Worm (Caenorhabditis elegans): ENCODE data around the gene bir-2.

bir-2 gene

ce11 chrV:13530698-13531097 is 38.0 kb upstream of the bir-2 start, which contains the start of gene ttr-44:
Gene ttr-44 (minus strand): TSS chrV:13530744.
- TF ChIP-seq ceh-44 (GFP tag; IDR thresholded peaks at IDR 0.05) (no peak), php-3 (GFP tag; IDR thresholded peaks at IDR 0.05) (0 out of 2 replicates have a peak, but pooled peaks have one; percentile 40), F26F4.8 (GFP tag; conservative IDR thresholded peaks at IDR 0.05) (no peak), saeg-2 (GFP tag; IDR thresholded peaks at IDR 0.05) (no peak), nhr-6 (tag; optimal IDR thresholded peaks at IDR 0.05) (peak; percentile 23), nhr-28 (tag; optimal IDR thresholded peaks at IDR 0.05) (peak; percentile 72), daf-16 (GFP tag; optimal IDR thresholded peaks at IDR 0.05) (no peak), daf-16 (tag; optimal IDR thresholded peaks at IDR 0.05) (peak; percentile 95), T26A8.4 (GFP tag; IDR thresholded peaks at IDR 0.05) (no peak), dve-1 (tag; optimal IDR thresholded peaks at IDR 0.05; ENCODE audit: insufficient read depth) (peak; percentile 92), fos-1 (tag; optimal IDR thresholded peaks at IDR 0.05) (no peak), lin-13 (GFP tag; optimal IDR thresholded peaks at IDR 0.05) (no peak), hlh-11 (tag; optimal IDR thresholded peaks at IDR 0.05) (peak; percentile 35), ceh-32 (tag; optimal IDR thresholded peaks at IDR 0.05; ENCODE audit: poor library complexity) (no peak), mxl-2 (GFP tag; conservative IDR thresholded peaks at IDR 0.05) (no peak), nhr-42 (GFP tag; IDR thresholded peaks at IDR 0.05) (no peak), skn-1 (tag; optimal IDR thresholded peaks at IDR 0.05) (no peak), zip-2 (tag; optimal IDR thresholded peaks at IDR 0.05) (peak; percentile 29), dmd-6 (GFP tag; IDR thresholded peaks at IDR 0.05) (peak; percentile 76), hif-1 (tag; optimal IDR thresholded peaks at IDR 0.05) (peak in 1 of 2 experiments; percentile 44), T20F7.1 (GFP tag; optimal IDR thresholded peaks at IDR 0.05) (peak; percentile 16), duxl-1 (tag; optimal IDR thresholded peaks at IDR 0.05; ENCODE audit: poor library complexity) (no peak), snpc-1.2 (GFP tag; IDR thresholded peaks at IDR 0.05) (no peak), nhr-77 (tag; optimal IDR thresholded peaks at IDR 0.05) (peak; percentile 57), lin-39 (tag; optimal IDR thresholded peaks at IDR 0.05) (no peak), pqm-1 (tag; optimal IDR thresholded peaks at IDR 0.05) (peak; percentile 70)

ce11 chrV:13532469-13532868 is 36.2 kb upstream of the bir-2 start:
- TF ChIP-seq nhr-10 (tag; optimal IDR thresholded peaks at IDR 0.05) (no peak), lim-7 (GFP tag; IDR thresholded peaks at IDR 0.05) (no peak), daf-16 (GFP tag; optimal IDR thresholded peaks at IDR 0.05) (no peak), daf-16 (tag; optimal IDR thresholded peaks at IDR 0.05) (peak; percentile 99), dve-1 (tag; optimal IDR thresholded peaks at IDR 0.05; ENCODE audit: insufficient read depth) (peak; percentile 46), nhr-28 (tag; optimal IDR thresholded peaks at IDR 0.05) (peak; percentile 21)

- TF ChIP-seq nhr-6 (tag; optimal IDR thresholded peaks at IDR 0.05) (no peak), F44E2.7 (GFP tag; IDR thresholded peaks at IDR 0.05) (no peak), lsy-2 (tag; optimal IDR thresholded peaks at IDR 0.05) (no peak), ztf-11 (tag; optimal IDR thresholded peaks at IDR 0.05) (no peak), aha-1 (tag) (no peak), attf-4 (tag; optimal IDR thresholded peaks at IDR 0.05) (no peak), nhr-11 (tag; optimal IDR thresholded peaks at IDR 0.05) (no peak), F26F4.8 (GFP tag; conservative IDR thresholded peaks at IDR 0.05) (no peak), unc-39 (tag; optimal IDR thresholded peaks at IDR 0.05) (no peak), hmg-1.1 (GFP tag; IDR thresholded peaks at IDR 0.05) (no peak), ceh-82 (tag; optimal IDR thresholded peaks at IDR 0.05) (no peak), madf-9 (GFP tag; conservative IDR thresholded peaks at IDR 0.05) (no peak), dmd-6 (GFP tag; IDR thresholded peaks at IDR 0.05) (no peak), jun-1 (tag; optimal IDR thresholded peaks at IDR 0.05) (no peak), pqm-1 (tag; optimal IDR thresholded peaks at IDR 0.05) (no peak)
These were observed 32.5 kb upstream of the bir-2 start, which contains the start of gene frpr-5 for ce11 chrV:13536058-13536579. Gene frpr-5 (minus strand): TSS chrV:13536108.
